Worm (Caenorhabditis elegans): Measurements from ENCODE around the gene dpf-4.

Gene dpf-4

ce11 chrIII:5812672-5813071 is 46.4 kb upstream of the dpf-4 start (continued):
- TF ChIP-seq F44E2.7 (GFP tag; IDR thresholded peaks at IDR 0.05) (no peak), F49E8.2 (tag; optimal IDR thresholded peaks at IDR 0.05; ENCODE audit: borderline replicate concordance) (no peak), vab-7 (GFP tag; IDR thresholded peaks at IDR 0.05) (no peak), unc-62 (GFP tag; optimal IDR thresholded peaks at IDR 0.05 in 1 of 2) (peak in 1 of 2 experiments; percentile 60), unc-62 (tag; optimal IDR thresholded peaks at IDR 0.05) (no peak), ceh-20 (GFP tag; IDR thresholded peaks at IDR 0.05) (peak; percentile 65; the same call in 1 of the 2 replicates)

ce11 chrIII:5813501-5813900 is 45.6 kb upstream of the dpf-4 start:
- TF ChIP-seq dve-1 (tag; optimal IDR thresholded peaks at IDR 0.05; ENCODE audit: insufficient read depth), result peak; percentile 49
- TF ChIP-seq pha-4 (GFP tag; IDR thresholded peaks at IDR 0.05), result no peak
- TF ChIP-seq pha-4 (tag; optimal IDR thresholded peaks at IDR 0.05), result no peak
- TF ChIP-seq hlh-30 (tag; optimal IDR thresholded peaks at IDR 0.05; ENCODE audit: insufficient read depth), result peak; percentile 9
- no peak for TF ChIP-seq nhr-25 (tag; optimal IDR thresholded peaks at IDR 0.05; ENCODE audit: borderline replicate concordance, insufficient read depth)
- no peak for TF ChIP-seq dmd-8 (GFP tag; IDR thresholded peaks at IDR 0.05)
- TF ChIP-seq Y105C5A.15 (GFP tag; IDR thresholded peaks at IDR 0.05), result no peak
- TF ChIP-seq mep-1 (tag; optimal IDR thresholded peaks at IDR 0.05), result no peak
- TF ChIP-seq snpc-4 (tag; optimal IDR thresholded peaks at IDR 0.05), result no peak
- TF ChIP-seq nhr-42 (GFP tag; IDR thresholded peaks at IDR 0.05), result no peak
- TF ChIP-seq lin-29 (GFP tag; IDR thresholded peaks at IDR 0.05), result no peak
- peak; percentile 61 for TF ChIP-seq hlh-11 (tag; optimal IDR thresholded peaks at IDR 0.05)
- no peak for TF ChIP-seq unc-39 (tag; optimal IDR thresholded peaks at IDR 0.05)
- TF ChIP-seq lin-15B (tag; optimal IDR thresholded peaks at IDR 0.05), result no peak
- TF ChIP-seq D1046.2 (GFP tag; IDR thresholded peaks at IDR 0.05), result no peak
- no peak for TF ChIP-seq lin-13 (GFP tag; optimal IDR thresholded peaks at IDR 0.05)
- TF ChIP-seq T20F7.1 (GFP tag; optimal IDR thresholded peaks at IDR 0.05), result no peak
- TF ChIP-seq ceh-82 (tag; optimal IDR thresholded peaks at IDR 0.05), result no peak
- no peak for TF ChIP-seq daf-16 (GFP tag; optimal IDR thresholded peaks at IDR 0.05)
- TF ChIP-seq daf-16 (tag; optimal IDR thresholded peaks at IDR 0.05), result peak; percentile 28
- no peak for TF ChIP-seq zip-11 (GFP tag; IDR thresholded peaks at IDR 0.05)
- TF ChIP-seq daf-19 (GFP tag; conservative IDR thresholded peaks at IDR 0.05), result no peak
- TF ChIP-seq ceh-44 (GFP tag; IDR thresholded peaks at IDR 0.05), result no peak
- TF ChIP-seq ces-1 (GFP tag; optimal IDR thresholded peaks at IDR 0.05), result no peak
- no peak for TF ChIP-seq T26A8.4 (GFP tag; IDR thresholded peaks at IDR 0.05)
- TF ChIP-seq zfp-3 (GFP tag; conservative IDR thresholded peaks at IDR 0.05), result no peak
- TF ChIP-seq unc-62 (GFP tag; optimal IDR thresholded peaks at IDR 0.05 in 1 of 2), result peak in 1 of 2 experiments; percentile 22
- TF ChIP-seq unc-62 (tag; optimal IDR thresholded peaks at IDR 0.05), result no peak
- no peak for TF ChIP-seq nhr-48 (tag; optimal IDR thresholded peaks at IDR 0.05)
- TF ChIP-seq lir-3 (tag; optimal IDR thresholded peaks at IDR 0.05), result no peak
- no peak for TF ChIP-seq egl-27 (tag; optimal IDR thresholded peaks at IDR 0.05)
- TF ChIP-seq tra-1 (GFP tag; IDR thresholded peaks at IDR 0.05), result peak; percentile 96
- no peak for TF ChIP-seq aha-1 (tag)
- no peak for TF ChIP-seq mdl-1 (tag; optimal IDR thresholded peaks at IDR 0.05)
- no peak for TF ChIP-seq rbr-2 (tag; optimal IDR thresholded peaks at IDR 0.05)
- no peak for TF ChIP-seq ama-1 (optimal IDR thresholded peaks at IDR 0.05)
- TF ChIP-seq duxl-1 (tag; optimal IDR thresholded peaks at IDR 0.05; ENCODE audit: poor library complexity), result no peak
- TF ChIP-seq dmd-6 (GFP tag; IDR thresholded peaks at IDR 0.05), result peak; percentile 92
- TF ChIP-seq arid-1 (GFP tag; conservative IDR thresholded peaks at IDR 0.05), result no peak
- TF ChIP-seq madf-9 (GFP tag; conservative IDR thresholded peaks at IDR 0.05), result no peak
- no peak for TF ChIP-seq nhr-11 (tag; optimal IDR thresholded peaks at IDR 0.05)
- TF ChIP-seq F26F4.8 (GFP tag; conservative IDR thresholded peaks at IDR 0.05), result no peak
- TF ChIP-seq nhr-111 (GFP tag; optimal IDR thresholded peaks at IDR 0.05), result no peak
- peak; percentile 95 for TF ChIP-seq ceh-20 (GFP tag; IDR thresholded peaks at IDR 0.05)
- no peak for TF ChIP-seq egl-43 (GFP tag; IDR thresholded peaks at IDR 0.05)
- no peak for TF ChIP-seq zfp-2 (tag; optimal IDR thresholded peaks at IDR 0.05)
- peak; percentile 99 for TF ChIP-seq php-3 (GFP tag; IDR thresholded peaks at IDR 0.05)
- TF ChIP-seq nhr-28 (tag; optimal IDR thresholded peaks at IDR 0.05), result peak; percentile 32

All from whole organism, L4 larva.